Fruit fly (Drosophila melanogaster): ENCODE data around the gene cav.

cav gene

dm6 chr3R:24226744-24227143 lies 5.8 kb downstream of the cav start, which contains the start of the genes Spps and CG13609 (continued):
- no peak for TF ChIP-seq ss (GFP tag; optimal IDR thresholded peaks at IDR 0.05)
- no peak for TF ChIP-seq topi (GFP tag; optimal IDR thresholded peaks at IDR 0.05)
- no peak for TF ChIP-seq net (GFP tag; optimal IDR thresholded peaks at IDR 0.05)

- TF ChIP-seq acj6 (GFP tag; optimal IDR thresholded peaks at IDR 0.05) (no peak), Eip93F (GFP tag; optimal IDR thresholded peaks at IDR 0.05) (no peak), OdsH (GFP tag; optimal IDR thresholded peaks at IDR 0.05) (no peak)
These were observed 7.8 kb downstream of the cav start, which contains the start of gene Acp95EF for dm6 chr3R:24228675-24229074. Gene Acp95EF (plus strand): TSS chr3R:24228975.

DNA sequence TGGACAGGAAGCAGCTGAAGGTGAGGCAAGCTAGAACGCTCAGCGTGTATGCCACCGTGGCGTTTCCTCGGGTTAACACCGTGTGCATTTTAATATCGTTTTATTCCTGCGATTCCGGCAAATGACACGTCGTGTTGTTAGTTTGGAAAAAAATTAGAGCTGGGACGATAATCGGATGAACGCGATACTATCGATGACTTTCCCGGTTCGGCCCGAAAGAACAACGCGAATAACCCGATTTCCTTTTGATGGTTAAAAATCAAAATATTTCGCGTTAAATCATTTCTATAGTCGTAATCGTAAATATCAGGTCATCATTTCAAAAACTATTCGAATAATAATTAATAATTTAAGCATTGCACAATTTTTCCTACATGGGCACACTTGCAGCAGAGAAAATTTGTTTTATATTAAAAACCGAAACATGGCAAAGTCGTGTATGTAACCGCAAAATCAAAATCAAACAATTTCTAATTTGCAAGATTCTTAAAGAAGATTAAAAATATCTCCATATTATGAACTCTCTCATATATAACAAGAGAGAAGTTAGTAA lies 9.0 kb downstream of the cav start, which contains the start of gene Spase22-23:
Gene Spase22-23, minus strand, starts transcription at position 166 of the 553 bp plus-strand sequence.
- TF ChIP-seq CG11294 (GFP tag; IDR thresholded peaks at IDR 0.05) (no peak), CG1621 (tag; optimal IDR thresholded peaks at IDR 0.05) (peak; percentile 76)

DNA sequence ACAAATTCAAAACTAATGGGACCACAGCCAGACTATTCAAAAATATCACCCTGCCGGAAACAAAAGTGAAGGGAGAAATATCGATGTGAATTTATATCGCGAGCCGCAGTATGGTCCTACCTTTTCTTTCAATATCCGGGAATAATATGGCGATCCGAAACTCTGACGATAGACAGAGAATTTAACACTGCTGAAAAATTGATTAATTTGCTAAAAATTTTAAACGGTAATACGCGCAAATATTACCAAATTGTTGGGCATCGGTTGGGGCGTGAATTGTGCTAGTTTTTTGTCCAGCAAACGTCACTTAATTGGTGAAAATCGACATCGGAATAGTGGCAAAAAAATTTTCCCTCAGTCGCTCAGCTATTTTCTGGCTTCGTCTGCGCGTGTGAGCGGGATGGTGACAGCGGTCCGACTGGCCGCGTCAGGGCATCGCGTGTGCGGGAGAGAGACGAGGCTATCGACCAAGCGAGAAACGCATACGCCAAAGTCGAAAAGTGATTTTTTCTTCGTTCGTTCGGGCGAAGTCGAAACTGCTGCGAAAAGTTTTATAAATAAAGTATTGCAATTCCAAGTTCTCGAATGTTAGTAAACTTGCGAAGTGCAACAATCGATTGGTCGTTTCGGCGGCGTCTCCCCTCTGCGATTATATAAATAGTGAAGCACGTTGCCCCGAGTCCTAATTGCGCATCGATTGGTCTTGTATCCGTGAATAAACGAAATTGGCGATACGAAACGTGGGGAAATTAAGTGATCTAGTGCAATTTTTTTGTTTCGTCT lies 9.7 kb downstream of the cav start, which contains the start of gene mask:
Gene mask, plus strand, starts transcription at position 140 of the 783 bp plus-strand sequence.
- TF ChIP-seq CG8119 (GFP tag; IDR thresholded peaks at IDR 0.05) (peak; percentile 27; the same call in 1 of the 3 replicates), Hr39 (GFP tag; optimal IDR thresholded peaks at IDR 0.05) (peak; percentile 79), CG15336 (GFP tag; IDR thresholded peaks at IDR 0.05) (0 out of 2 replicates have a peak, but pooled peaks have one; percentile 11), CG10669 (GFP tag; optimal IDR thresholded peaks at IDR 0.05) (peak; percentile 54), ss (GFP tag; optimal IDR thresholded peaks at IDR 0.05) (peak; percentile 5 to 67), vri (GFP tag; optimal IDR thresholded peaks at IDR 0.05) (no peak), CG8632 (GFP tag; optimal IDR thresholded peaks at IDR 0.05) (peak; percentile 64), Eip93F (GFP tag; optimal IDR thresholded peaks at IDR 0.05) (no peak), fkh (GFP tag; optimal IDR thresholded peaks at IDR 0.05) (peak; percentile 86), fd85E (GFP tag; optimal IDR thresholded peaks at IDR 0.05) (no peak), CG11762 (GFP tag; optimal IDR thresholded peaks at IDR 0.05; ENCODE audit: insufficient read depth) (peak; percentile 34), CG8319 (GFP tag; optimal IDR thresholded peaks at IDR 0.05) (peak; percentile 71), CG3032 (tag; optimal IDR thresholded peaks at IDR 0.05) (peak; percentile 27), pdm3 (GFP tag; optimal IDR thresholded peaks at IDR 0.05) (no peak), CG1621 (tag; optimal IDR thresholded peaks at IDR 0.05) (peak; percentile 23), salr (GFP tag; optimal IDR thresholded peaks at IDR 0.05) (peak; percentile 65 to 79), CG10631 (GFP tag; optimal IDR thresholded peaks at IDR 0.05) (peak; percentile 37), svp (GFP tag) (no peak), CG34406 (GFP tag; optimal IDR thresholded peaks at IDR 0.05) (peak; percentile 74), Ets96B (tag; optimal IDR thresholded peaks at IDR 0.05) (peak; percentile 29), Sox14 (GFP tag; optimal IDR thresholded peaks at IDR 0.05) (peak; percentile 38), lz (GFP tag; optimal IDR thresholded peaks at IDR 0.05) (peak; percentile 79), CG3919 (GFP tag; optimal IDR thresholded peaks at IDR 0.05) (peak; percentile 81), Sox102F (GFP tag; optimal IDR thresholded peaks at IDR 0.05) (peak; percentile 67), Hr38 (GFP tag; optimal IDR thresholded peaks at IDR 0.05) (no peak), Met (GFP tag; optimal IDR thresholded peaks at IDR 0.05) (peak; percentile 83), dsx (GFP tag; optimal IDR thresholded peaks at IDR 0.05; ENCODE audit: poor library complexity, severe bottlenecking) (no peak), Ets21C (GFP tag; optimal IDR thresholded peaks at IDR 0.05) (peak; percentile 45), Eip75B (GFP tag; optimal IDR thresholded peaks at IDR 0.05) (peak; percentile 79), achi (GFP tag; optimal IDR thresholded peaks at IDR 0.05) (peak; percentile 62), esn (GFP tag; optimal IDR thresholded peaks at IDR 0.05) (peak; percentile 86), spab (GFP tag; optimal IDR thresholded peaks at IDR 0.05) (peak; percentile 14), Eip78C (GFP tag) (peak; percentile 89), CG6276 (GFP tag; optimal IDR thresholded peaks at IDR 0.05) (no peak), Gug (GFP tag; IDR thresholded peaks at IDR 0.05) (no peak; the same call in 1 of the 2 replicates), cyc (GFP tag; optimal IDR thresholded peaks at IDR 0.05) (peak; percentile 81), CG4318 (GFP tag; optimal IDR thresholded peaks at IDR 0.05) (no peak), net (GFP tag; optimal IDR thresholded peaks at IDR 0.05) (peak; percentile 74), Sox15 (GFP tag; optimal IDR thresholded peaks at IDR 0.05) (peak; percentile 15)

All from whole organism, prepupa.